Worm (Caenorhabditis elegans): ENCODE results near the gene pax-2.

pax-2 gene

ce11 chrIV:4219983-4220382 lies 15.8 kb upstream of the pax-2 start, which contains the start of gene F30B5.11:
Gene F30B5.11, minus strand, starts transcription at chrIV:4220083.
- TF ChIP-seq nhr-237 (tag; optimal IDR thresholded peaks at IDR 0.05), result no peak
- TF ChIP-seq aly-2 (tag; optimal IDR thresholded peaks at IDR 0.05), result no peak
- no peak for TF ChIP-seq snpc-4 (tag; optimal IDR thresholded peaks at IDR 0.05)
- no peak for TF ChIP-seq lin-15B (tag; optimal IDR thresholded peaks at IDR 0.05)
- TF ChIP-seq ceh-9 (tag; optimal IDR thresholded peaks at IDR 0.05), result no peak
- TF ChIP-seq ZK546.5 (tag; optimal IDR thresholded peaks at IDR 0.05), result no peak
- no peak for TF ChIP-seq ceh-16 (tag; optimal IDR thresholded peaks at IDR 0.05)
- no peak for TF ChIP-seq nhr-25 (tag; optimal IDR thresholded peaks at IDR 0.05)
- TF ChIP-seq egl-27 (tag; optimal IDR thresholded peaks at IDR 0.05), result no peak
- no peak for TF ChIP-seq pha-4 (tag; optimal IDR thresholded peaks at IDR 0.05)
- no peak for TF ChIP-seq mml-1 (tag; optimal IDR thresholded peaks at IDR 0.05)
- TF ChIP-seq skn-1 (tag; optimal IDR thresholded peaks at IDR 0.05), result no peak
- TF ChIP-seq nhr-76 (tag; optimal IDR thresholded peaks at IDR 0.05), result no peak
- TF ChIP-seq fkh-2 (tag; optimal IDR thresholded peaks at IDR 0.05), result no peak
- TF ChIP-seq daf-12 (tag; optimal IDR thresholded peaks at IDR 0.05), result no peak
- no peak for TF ChIP-seq nhr-43 (tag; optimal IDR thresholded peaks at IDR 0.05; ENCODE audit: poor library complexity, severe bottlenecking)
- TF ChIP-seq unc-39 (tag; optimal IDR thresholded peaks at IDR 0.05), result no peak
- TF ChIP-seq jun-1 (tag; optimal IDR thresholded peaks at IDR 0.05), result no peak
- TF ChIP-seq ceh-28 (tag; optimal IDR thresholded peaks at IDR 0.05), result no peak

ce11 chrIV:4218276-4218675 lies 14.1 kb upstream of the pax-2 start:
- TF ChIP-seq ama-1 (optimal IDR thresholded peaks at IDR 0.05) (peak; percentile 63), R02D3.7 (tag; optimal IDR thresholded peaks at IDR 0.05) (no peak), mml-1 (tag; optimal IDR thresholded peaks at IDR 0.05) (no peak), aly-2 (tag; optimal IDR thresholded peaks at IDR 0.05) (no peak)

ce11 chrIV:4216099-4216894 lies 12.1 kb upstream of the pax-2 start:
- TF ChIP-seq nfya-1 (tag; optimal IDR thresholded peaks at IDR 0.05; ENCODE audit: insufficient read depth), result no peak
- TF ChIP-seq elt-2 (tag; optimal IDR thresholded peaks at IDR 0.05), result peak; percentile 33
- TF ChIP-seq ceh-9 (tag; optimal IDR thresholded peaks at IDR 0.05), result no peak
- TF ChIP-seq ama-1 (optimal IDR thresholded peaks at IDR 0.05), result no peak
- TF ChIP-seq hmg-11 (tag; optimal IDR thresholded peaks at IDR 0.05), result no peak
- TF ChIP-seq nhr-76 (tag; optimal IDR thresholded peaks at IDR 0.05), result no peak
- TF ChIP-seq mdl-1 (tag; optimal IDR thresholded peaks at IDR 0.05), result peak; percentile 41
- no peak for TF ChIP-seq fkh-2 (tag; optimal IDR thresholded peaks at IDR 0.05)
- peak; percentile 78 for TF ChIP-seq nhr-23 (tag; optimal IDR thresholded peaks at IDR 0.05)
- no peak for TF ChIP-seq mml-1 (tag; optimal IDR thresholded peaks at IDR 0.05)
- no peak for TF ChIP-seq ceh-28 (tag; optimal IDR thresholded peaks at IDR 0.05)
- no peak for TF ChIP-seq egl-5 (tag; optimal IDR thresholded peaks at IDR 0.05)
- TF ChIP-seq nhr-77 (tag; optimal IDR thresholded peaks at IDR 0.05), result no peak
- no peak for TF ChIP-seq nhr-25 (tag; optimal IDR thresholded peaks at IDR 0.05)
- no peak for TF ChIP-seq nhr-12 (tag; optimal IDR thresholded peaks at IDR 0.05)
- TF ChIP-seq nhr-43 (tag; optimal IDR thresholded peaks at IDR 0.05; ENCODE audit: poor library complexity, severe bottlenecking), result peak; percentile 82

ce11 chrIV:4215349-4215748 lies 11.2 kb upstream of the pax-2 start:
- TF ChIP-seq nhr-28 (tag; optimal IDR thresholded peaks at IDR 0.05) (no peak), eor-1 (tag; optimal IDR thresholded peaks at IDR 0.05) (no peak), ztf-4 (tag; optimal IDR thresholded peaks at IDR 0.05) (no peak), aly-2 (tag; optimal IDR thresholded peaks at IDR 0.05) (no peak), fos-1 (tag; optimal IDR thresholded peaks at IDR 0.05) (no peak), hmg-11 (tag; optimal IDR thresholded peaks at IDR 0.05) (peak; percentile 78), elt-3 (tag; optimal IDR thresholded peaks at IDR 0.05) (peak in 1 of 3 experiments; percentile 2), unc-39 (tag; optimal IDR thresholded peaks at IDR 0.05) (no peak), ztf-11 (tag; optimal IDR thresholded peaks at IDR 0.05) (no peak), nhr-23 (tag; optimal IDR thresholded peaks at IDR 0.05) (peak; percentile 30), egl-5 (tag; optimal IDR thresholded peaks at IDR 0.05) (peak; percentile 34), nhr-77 (tag; optimal IDR thresholded peaks at IDR 0.05) (no peak), nhr-67 (tag; optimal IDR thresholded peaks at IDR 0.05) (no peak), pqm-1 (tag; optimal IDR thresholded peaks at IDR 0.05) (peak; percentile 25), tbx-2 (tag; optimal IDR thresholded peaks at IDR 0.05) (no peak), ceh-28 (tag; optimal IDR thresholded peaks at IDR 0.05) (no peak), zag-1 (tag; optimal IDR thresholded peaks at IDR 0.05) (no peak), pha-4 (tag; optimal IDR thresholded peaks at IDR 0.05) (peak; percentile 86), skn-1 (tag; optimal IDR thresholded peaks at IDR 0.05) (peak; percentile 100), ama-1 (optimal IDR thresholded peaks at IDR 0.05) (peak; percentile 86), ZK546.5 (tag; optimal IDR thresholded peaks at IDR 0.05) (no peak), elt-1 (tag; optimal IDR thresholded peaks at IDR 0.05) (no peak), nhr-237 (tag; optimal IDR thresholded peaks at IDR 0.05) (no peak), lin-15B (tag; optimal IDR thresholded peaks at IDR 0.05) (peak; percentile 48), R02D3.7 (tag; optimal IDR thresholded peaks at IDR 0.05) (peak; percentile 47), fkh-2 (tag; optimal IDR thresholded peaks at IDR 0.05) (no peak), lsy-12 (tag; optimal IDR thresholded peaks at IDR 0.05) (peak; percentile 11), nfya-1 (tag; optimal IDR thresholded peaks at IDR 0.05; ENCODE audit: insufficient read depth) (peak; percentile 87), jun-1 (tag; optimal IDR thresholded peaks at IDR 0.05) (peak; percentile 57), mdl-1 (tag; optimal IDR thresholded peaks at IDR 0.05) (peak; percentile 42), unc-62 (GFP tag; optimal IDR thresholded peaks at IDR 0.05) (no peak), ceh-16 (tag; optimal IDR thresholded peaks at IDR 0.05) (no peak), daf-12 (tag; optimal IDR thresholded peaks at IDR 0.05) (no peak), snpc-4 (tag; optimal IDR thresholded peaks at IDR 0.05) (peak; percentile 38), nhr-12 (tag; optimal IDR thresholded peaks at IDR 0.05) (no peak), elt-2 (tag; optimal IDR thresholded peaks at IDR 0.05) (peak; percentile 40)

Measured in whole organism, L3 larva.